Fruit fly (Drosophila melanogaster) whole organism, embryonic: Measurements from ENCODE around the gene Acp76A.

Experiments used
- ATbp ChIP-seq: fragments of 200-800 bp; sonication (Bioruptor generic); optimal IDR thresholded peaks from 2 replicates; lab custom pipeline; 2017; ENCODE audit warnings: missing biosample characterization, mild to moderate bottlenecking, missing genetic modification characterization, missing genetic modification reagents
- Antp ChIP-seq: fragments of 200-800 bp; sonication (Bioruptor generic); optimal IDR thresholded peaks from 3 replicates; lab custom pipeline; 2016; ENCODE audit warnings: missing biosample characterization, missing genetic modification characterization
- Blimp-1 ChIP-seq: fragments of 200-800 bp; sonication (Bioruptor generic); optimal IDR thresholded peaks from 3 replicates; lab custom pipeline; 2018; ENCODE audit warnings: missing biosample characterization, missing genetic modification characterization, mild to moderate bottlenecking, moderate library complexity, missing genetic modification reagents
- CG12744 ChIP-seq: fragments of 200-800 bp; sonication (Bioruptor generic); optimal IDR thresholded peaks from 2 replicates; lab custom pipeline; 2016; ENCODE audit warnings: missing biosample characterization, missing genetic modification characterization
- CG13296 ChIP-seq: fragments of 200-800 bp; sonication (Bioruptor generic); optimal IDR thresholded peaks from 3 replicates; lab custom pipeline; 2018; ENCODE audit warnings: missing biosample characterization, mild to moderate bottlenecking, missing genetic modification characterization
- CG1602 ChIP-seq: fragments of 200-800 bp; sonication (Bioruptor generic); optimal IDR thresholded peaks from 3 replicates; lab custom pipeline; 2016; ENCODE audit warnings: missing biosample characterization, missing genetic modification characterization
- CG17361 ChIP-seq: fragments of 200-800 bp; sonication (Bioruptor generic); IDR thresholded peaks from 3 replicates; pipeline ENCODE4 v1.3.6; 2022; ENCODE audit warnings: missing biosample characterization, missing genetic modification characterization
- CG17612 ChIP-seq: fragments of 200-800 bp; sonication (Bioruptor generic); IDR thresholded peaks from 2 replicates; pipeline ENCODE4 v1.3.6; 2022; ENCODE audit warnings: missing biosample characterization, missing genetic modification characterization
- CG1792 ChIP-seq: fragments of 200-800 bp; sonication (Bioruptor generic); optimal IDR thresholded peaks from 2 replicates; lab custom pipeline; 2016; ENCODE audit warnings: missing biosample characterization, missing genetic modification characterization
- CG18476 ChIP-seq: fragments of 200-800 bp; sonication (Bioruptor generic); optimal IDR thresholded peaks from 2 replicates; lab custom pipeline; 2016; ENCODE audit warnings: missing biosample characterization, mild to moderate bottlenecking, missing genetic modification characterization
- CG18619 ChIP-seq: fragments of 200-800 bp; sonication (Bioruptor generic); optimal IDR thresholded peaks from 3 replicates; lab custom pipeline; 2017; ENCODE audit warnings: missing biosample characterization, mild to moderate bottlenecking, missing genetic modification characterization
- CG33213 ChIP-seq: fragments of 200-800 bp; sonication (Bioruptor generic); optimal IDR thresholded peaks from 3 replicates; lab custom pipeline; 2016; ENCODE audit warnings: missing biosample characterization, missing genetic modification characterization
- CG3838 ChIP-seq: fragments of 200-800 bp; sonication (Bioruptor generic); optimal IDR thresholded peaks from 3 replicates; lab custom pipeline; 2016; ENCODE audit warnings: missing biosample characterization, missing genetic modification characterization
- CG4282 ChIP-seq: fragments of 200-800 bp; sonication (Bioruptor generic); optimal IDR thresholded peaks from 2 replicates; lab custom pipeline; 2016; ENCODE audit warnings: missing biosample characterization, missing genetic modification characterization
- CG6689 ChIP-seq: fragments of 200-800 bp; sonication (Bioruptor generic); IDR thresholded peaks from 2 replicates; pipeline ENCODE4 v1.3.6; 2022; ENCODE audit warnings: missing biosample characterization, missing genetic modification characterization
- CG6791 ChIP-seq: fragments of 200-800 bp; sonication (Bioruptor generic); IDR thresholded peaks from 3 replicates; pipeline ENCODE4 v1.3.6; 2022; ENCODE audit warnings: missing biosample characterization, missing genetic modification characterization; ENCODE audit not compliant: partially characterized antibody
- CG7745 ChIP-seq: fragments of 200-800 bp; sonication (Bioruptor generic); optimal IDR thresholded peaks from 2 replicates; lab custom pipeline; 2018; ENCODE audit warnings: missing biosample characterization, mild to moderate bottlenecking, missing genetic modification characterization, moderate library complexity
- CG7987 ChIP-seq: fragments of 200-800 bp; sonication (Bioruptor generic); optimal IDR thresholded peaks from 2 replicates; lab custom pipeline; 2018; ENCODE audit warnings: missing biosample characterization, mild to moderate bottlenecking, missing genetic modification characterization, moderate library complexity
- CG8089 ChIP-seq: fragments of 200-800 bp; sonication (Bioruptor generic); optimal IDR thresholded peaks from 3 replicates; lab custom pipeline; 2016; ENCODE audit warnings: missing biosample characterization, missing genetic modification characterization
- CG9797 ChIP-seq: fragments of 200-800 bp; sonication (Bioruptor generic); optimal IDR thresholded peaks from 3 replicates; lab custom pipeline; 2018; ENCODE audit warnings: missing biosample characterization, mild to moderate bottlenecking, missing genetic modification characterization
- CrebB ChIP-seq: fragments of 200-800 bp; sonication (Bioruptor generic); optimal IDR thresholded peaks from 3 replicates; lab custom pipeline; 2018; ENCODE audit warnings: missing biosample characterization, mild to moderate bottlenecking, missing genetic modification characterization
- D ChIP-seq, 2 experiments: fragments of 200-800 bp in 1 of 2; fragments of >200 bp in 1 of 2; sonication (Bioruptor generic) in 1 of 2; optimal IDR thresholded peaks; 2 replicates in 1 of 2; 3 replicates in 1 of 2; lab custom pipeline; 2017; ENCODE audit warnings: mild to moderate bottlenecking in 1 of 2, missing biosample characterization in 1 of 2, missing genetic modification characterization in 1 of 2, missing genetic modification reagents in 1 of 2
- D19A ChIP-seq: fragments of 200-800 bp; optimal IDR thresholded peaks from 3 replicates; lab custom pipeline; 2019; ENCODE audit warnings: missing biosample characterization, mild to moderate bottlenecking, missing genetic modification characterization, moderate library complexity
- Hey ChIP-seq: fragments of 200-800 bp; sonication (Bioruptor generic); optimal IDR thresholded peaks from 3 replicates; lab custom pipeline; 2018; ENCODE audit warnings: missing biosample characterization, mild to moderate bottlenecking, missing genetic modification characterization
- Jarid2 ChIP-seq: fragments of 200-800 bp; sonication (Bioruptor generic); optimal IDR thresholded peaks from 3 replicates; lab custom pipeline; 2017; ENCODE audit warnings: mild to moderate bottlenecking, missing biosample characterization, missing genetic modification reagents, missing genetic modification characterization
- Lhr ChIP-seq: fragments of 200-800 bp; sonication (Bioruptor generic); optimal IDR thresholded peaks from 3 replicates; lab custom pipeline; 2017; ENCODE audit warnings: mild to moderate bottlenecking, missing biosample characterization, missing genetic modification reagents, missing genetic modification characterization
- NFAT ChIP-seq: fragments of 200-800 bp; sonication (Bioruptor generic); IDR thresholded peaks from 2 replicates; pipeline ENCODE4 v1.3.6; 2022; ENCODE audit warnings: missing biosample characterization, missing genetic modification characterization
- Oli ChIP-seq: fragments of 200-800 bp; sonication (Bioruptor generic); optimal IDR thresholded peaks from 2 replicates; lab custom pipeline; 2018; ENCODE audit warnings: missing biosample characterization, mild to moderate bottlenecking, missing genetic modification characterization, moderate library complexity
- PHDP ChIP-seq: fragments of 200-800 bp; sonication (Bioruptor generic); optimal IDR thresholded peaks from 3 replicates; lab custom pipeline; 2018; ENCODE audit warnings: missing biosample characterization, mild to moderate bottlenecking, missing genetic modification characterization, moderate library complexity
- Spps ChIP-seq: fragments of 200-800 bp; sonication (Bioruptor generic); optimal IDR thresholded peaks from 2 replicates; lab custom pipeline; 2018; ENCODE audit warnings: missing biosample characterization, mild to moderate bottlenecking, missing genetic modification characterization
- Sry-δ ChIP-seq: fragments of 200-800 bp; sonication (Bioruptor generic); optimal IDR thresholded peaks from 2 replicates; lab custom pipeline; 2016; ENCODE audit warnings: missing biosample characterization, missing genetic modification characterization
- br ChIP-seq: fragments of >200 bp; optimal IDR thresholded peaks from 2 replicates; lab custom pipeline; 2017
- cato ChIP-seq: fragments of 200-800 bp; sonication (Bioruptor generic); optimal IDR thresholded peaks from 2 replicates; lab custom pipeline; 2016; ENCODE audit warnings: missing biosample characterization, missing genetic modification characterization, borderline replicate concordance
- caup ChIP-seq: fragments of 200-800 bp; sonication (Bioruptor generic); optimal IDR thresholded peaks from 3 replicates; lab custom pipeline; 2017; ENCODE audit warnings: missing biosample characterization, mild to moderate bottlenecking, missing genetic modification characterization, moderate library complexity; ENCODE audit not compliant: severe bottlenecking
- cg ChIP-seq: fragments of 200-800 bp; sonication (Bioruptor generic); optimal IDR thresholded peaks from 3 replicates; lab custom pipeline; 2019; ENCODE audit warnings: missing biosample characterization, mild to moderate bottlenecking, missing genetic modification characterization, moderate library complexity
- chif ChIP-seq, 2 experiments: fragments of 200-800 bp; sonication (Bioruptor generic); optimal IDR thresholded peaks; 3 replicates each; lab custom pipeline; 2016; ENCODE audit warnings: missing biosample characterization in 2 of 2, missing genetic modification characterization in 2 of 2
- crol ChIP-seq: fragments of 200-800 bp; sonication (Bioruptor generic); IDR thresholded peaks from 2 replicates; pipeline ENCODE4 v1.3.6; 2022; ENCODE audit warnings: missing biosample characterization, missing genetic modification characterization
- cwo ChIP-seq: fragments of 200-800 bp; sonication (Bioruptor generic); optimal IDR thresholded peaks from 3 replicates; lab custom pipeline; 2017; ENCODE audit warnings: missing biosample characterization, missing genetic modification characterization, mild to moderate bottlenecking, moderate library complexity, missing genetic modification reagents
- fu2 ChIP-seq: fragments of 200-800 bp; sonication (Bioruptor generic); optimal IDR thresholded peaks from 2 replicates; lab custom pipeline; 2016; ENCODE audit warnings: missing biosample characterization, missing genetic modification characterization
- gt ChIP-seq: fragments of 200-800 bp; sonication (Bioruptor generic); IDR thresholded peaks from 2 replicates; pipeline ENCODE4 v1.3.6; 2022; ENCODE audit warnings: missing biosample characterization, missing genetic modification characterization
- inv ChIP-seq: fragments of 200-800 bp; sonication (Bioruptor generic); IDR thresholded peaks from 2 replicates; pipeline ENCODE4 v1.3.6; 2022; ENCODE audit warnings: missing biosample characterization, missing genetic modification characterization; ENCODE audit not compliant: partially characterized antibody
- nom ChIP-seq: fragments of 200-800 bp; sonication (Bioruptor generic); optimal IDR thresholded peaks from 2 replicates; lab custom pipeline; 2017; ENCODE audit warnings: missing biosample characterization, missing genetic modification characterization, mild to moderate bottlenecking, moderate library complexity, missing genetic modification reagents
- otp ChIP-seq: fragments of 200-800 bp; sonication (Bioruptor generic); IDR thresholded peaks from 3 replicates; pipeline ENCODE4, ENCODE4 v1.3.6; 2022; ENCODE audit warnings: missing biosample characterization, missing genetic modification characterization
- repo ChIP-seq: fragments of 200-800 bp; sonication (Bioruptor generic); optimal IDR thresholded peaks from 2 replicates; lab custom pipeline; 2016; ENCODE audit warnings: missing biosample characterization, missing genetic modification characterization
- rib ChIP-seq: fragments of 200-800 bp; sonication (Bioruptor generic); IDR thresholded peaks from 2 replicates; pipeline ENCODE4 v1.3.6; 2022; ENCODE audit warnings: missing biosample characterization, missing genetic modification characterization
- sens-2 ChIP-seq: fragments of 200-800 bp; sonication (Bioruptor generic); IDR thresholded peaks from 2 replicates; pipeline ENCODE4 v1.3.6; 2022; ENCODE audit warnings: missing biosample characterization, missing genetic modification characterization
- tap ChIP-seq: fragments of 200-800 bp; optimal IDR thresholded peaks from 3 replicates; lab custom pipeline; 2019; ENCODE audit warnings: missing biosample characterization, mild to moderate bottlenecking, missing genetic modification characterization, moderate library complexity
- twi ChIP-seq: fragments of 200-800 bp; optimal IDR thresholded peaks from 2 replicates; lab custom pipeline; 2019; ENCODE audit warnings: missing biosample characterization, mild to moderate bottlenecking, missing genetic modification characterization, moderate library complexity
- vfl ChIP-seq: fragments of 200-800 bp; sonication (Bioruptor generic); optimal IDR thresholded peaks from 2 replicates; lab custom pipeline; 2016; ENCODE audit warnings: missing biosample characterization, missing genetic modification characterization

Gene Acp76A

DNA sequence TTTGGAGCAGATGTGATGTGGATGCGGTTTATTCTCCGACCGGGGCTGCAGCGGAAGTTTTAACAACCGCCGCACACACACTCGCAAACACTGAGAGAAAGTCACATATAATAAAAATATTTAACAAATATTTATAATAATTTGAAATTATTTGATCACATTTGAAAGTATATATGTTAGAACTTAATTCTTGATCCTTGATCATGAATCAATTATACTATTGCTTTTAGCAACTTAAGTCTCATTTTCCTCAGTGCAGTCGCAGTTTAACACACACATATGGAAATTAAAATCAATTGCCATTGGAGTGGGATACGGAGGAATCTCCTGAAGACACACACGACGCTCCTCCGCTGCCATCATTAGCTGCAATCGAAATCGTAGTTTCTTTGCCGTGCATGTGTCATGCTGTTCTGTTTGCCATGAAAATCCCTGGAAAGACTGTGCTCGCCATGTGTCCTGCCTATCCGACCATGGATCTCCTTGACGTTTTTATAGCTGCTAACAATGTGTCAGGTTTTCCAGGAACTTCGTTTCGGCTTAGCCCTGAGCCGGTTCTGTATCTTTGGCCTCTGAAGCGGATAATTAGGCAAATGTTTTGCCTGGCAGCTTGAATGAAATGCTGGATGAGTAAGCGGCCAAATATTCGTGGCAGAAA lies 18.5 kb downstream of the Acp76A start (continued):
- TF ChIP-seq CG17612 (GFP tag; lab: Robert Waterston, UW) (no peak), Hey (tag; lab: Kevin White, UChicago) (no peak), crol (GFP tag; lab: Robert Waterston, UW) (no peak), Spps (tag; lab: Kevin White, UChicago) (peak; percentile 87), CG1602 (GFP tag; lab: Kevin White, UChicago) (peak; percentile 66), CG3838 (GFP tag; lab: Kevin White, UChicago) (no peak), CG4282 (no peak), chif (GFP tag; optimal IDR thresholded peaks at IDR 0.05; lab: Kevin White, UChicago) (peak in 1 of 2 experiments; percentile 37), CG18619 (GFP tag; lab: Kevin White, UChicago) (peak; percentile 51), cato (GFP tag; lab: Kevin White, UChicago) (peak; percentile 24), CG12744 (GFP tag; lab: Kevin White, UChicago) (no peak), NFAT (GFP tag; lab: Robert Waterston, UW) (no peak), D19A (tag; lab: Kevin White, UChicago) (peak; percentile 83), PHDP (tag; lab: Kevin White, UChicago) (peak; percentile 70), CG13296 (GFP tag; lab: Kevin White, UChicago) (peak; percentile 3), sens-2 (GFP tag; lab: Robert Waterston, UW) (peak; percentile 55), D (optimal IDR thresholded peaks at IDR 0.05; lab: Kevin White, UChicago) (peak; percentile 56), D (GFP tag; optimal IDR thresholded peaks at IDR 0.05; lab: Kevin White, UChicago) (peak; percentile 73), Antp (GFP tag; lab: Kevin White, UChicago) (no peak), CG7745 (peak; percentile 43), CG33213 (GFP tag; lab: Kevin White, UChicago) (no peak), Oli (peak; percentile 79), CG6689 (GFP tag; lab: Robert Waterston, UW) (peak; percentile 84), nom (GFP tag; lab: Kevin White, UChicago) (peak; percentile 56), caup (GFP tag; lab: Kevin White, UChicago) (peak; percentile 24), br (lab: Kevin White, UChicago) (no peak), CG9797 (GFP tag; lab: Kevin White, UChicago) (peak; percentile 20), inv (GFP tag; lab: Robert Waterston, UW) (no peak), Sry-δ (GFP tag; lab: Kevin White, UChicago) (no peak), ATbp (GFP tag; lab: Kevin White, UChicago) (peak; percentile 53), CG18476 (GFP tag; lab: Kevin White, UChicago) (peak; percentile 20), cwo (GFP tag; lab: Kevin White, UChicago) (peak; percentile 10), Jarid2 (GFP tag; lab: Kevin White, UChicago) (peak; percentile 20), CG17361 (GFP tag; lab: Robert Waterston, UW) (peak; percentile 89), twi (tag; lab: Kevin White, UChicago) (peak; percentile 97), cg (GFP tag; lab: Kevin White, UChicago) (peak; percentile 40), tap (tag; lab: Kevin White, UChicago) (peak; percentile 57), CG8089 (no peak), CrebB (peak; percentile 10), CG1792 (GFP tag; lab: Kevin White, UChicago) (no peak), vfl (GFP tag; lab: Kevin White, UChicago) (no peak), CG6791 (GFP tag; lab: Robert Waterston, UW) (no peak), Blimp-1 (GFP tag; lab: Kevin White, UChicago) (peak; percentile 81), Lhr (GFP tag; lab: Kevin White, UChicago) (peak; percentile 38), repo (no peak), fu2 (GFP tag; lab: Kevin White, UChicago) (no peak), CG7987 (GFP tag; lab: Kevin White, UChicago) (no peak), otp (0 out of 3 replicates have a peak, but pooled peaks have one; percentile 55), rib (GFP tag; lab: Robert Waterston, UW) (no peak), gt (GFP tag; lab: Robert Waterston, UW) (no peak; the same call in 1 of the 2 replicates)
